Worm (Caenorhabditis elegans) whole organism, late embryonic: ENCODE results near the gene oac-22.

Source experiments
- C38D4.7 ChIP-seq: fragments of 200-800 bp; sonication (Bioruptor generic); optimal IDR thresholded peaks from 2 replicates; lab custom pipeline; 2018; ENCODE audit warnings: mild to moderate bottlenecking, missing genetic modification characterization, moderate library complexity, missing compliant biosample characterization
- K02D7.2 ChIP-seq: sonication (generic microtip); optimal IDR thresholded peaks from 2 replicates; lab custom pipeline; 2017; ENCODE audit warnings: mild to moderate bottlenecking, missing genetic modification characterization, missing compliant biosample characterization
- ahr-1 ChIP-seq: sonication (generic microtip); optimal IDR thresholded peaks from 2 replicates; lab custom pipeline; 2016; ENCODE audit warnings: missing genetic modification characterization, missing compliant biosample characterization
- ama-1 ChIP-seq: fragments of 150-350 bp; optimal IDR thresholded peaks from 2 replicates; lab custom pipeline; 2014
- ceh-14 ChIP-seq: sonication (generic microtip); optimal IDR thresholded peaks from 2 replicates; lab custom pipeline; 2016; ENCODE audit warnings: missing genotype, missing genetic modification characterization, missing compliant biosample characterization
- ceh-18 ChIP-seq: sonication (generic microtip); optimal IDR thresholded peaks from 2 replicates; lab custom pipeline; 2016; ENCODE audit warnings: missing genetic modification characterization, missing compliant biosample characterization
- ceh-22 ChIP-seq: sonication (generic microtip); optimal IDR thresholded peaks from 2 replicates; lab custom pipeline; 2017; ENCODE audit warnings: missing biosample characterization, missing genetic modification characterization
- ceh-30 ChIP-seq: fragments of 150-350 bp; optimal IDR thresholded peaks from 2 replicates; lab custom pipeline; 2014; ENCODE audit warnings: missing biosample characterization, missing genetic modification characterization
- ceh-31 ChIP-seq: sonication (generic microtip); optimal IDR thresholded peaks from 2 replicates; lab custom pipeline; 2016; ENCODE audit warnings: missing genetic modification characterization, missing compliant biosample characterization
- ceh-34 ChIP-seq: sonication (generic microtip); optimal IDR thresholded peaks from 2 replicates; lab custom pipeline; 2016; ENCODE audit warnings: mild to moderate bottlenecking, missing genetic modification characterization, missing compliant biosample characterization
- ceh-48 ChIP-seq: sonication (generic microtip); optimal IDR thresholded peaks from 2 replicates; lab custom pipeline; 2016; ENCODE audit warnings: missing genetic modification characterization, inconsistent platforms, missing compliant biosample characterization
- ceh-9 ChIP-seq: sonication (generic microtip); optimal IDR thresholded peaks from 2 replicates; lab custom pipeline; 2016; ENCODE audit warnings: mild to moderate bottlenecking, missing genetic modification characterization, inconsistent platforms, missing compliant biosample characterization
- elt-4 ChIP-seq: sonication (generic microtip); optimal IDR thresholded peaks from 2 replicates; lab custom pipeline; 2016; ENCODE audit warnings: missing genetic modification characterization, missing compliant biosample characterization
- ets-4 ChIP-seq: sonication (generic microtip); optimal IDR thresholded peaks from 2 replicates; lab custom pipeline; 2016; ENCODE audit warnings: missing genetic modification characterization, missing compliant biosample characterization
- eyg-1 ChIP-seq: sonication (generic microtip); optimal IDR thresholded peaks from 2 replicates; lab custom pipeline; 2016; ENCODE audit warnings: missing genotype, missing genetic modification characterization, missing compliant biosample characterization
- fax-1 ChIP-seq: sonication (generic microtip); optimal IDR thresholded peaks from 2 replicates; lab custom pipeline; 2016; ENCODE audit warnings: missing genotype, missing genetic modification characterization, missing compliant biosample characterization
- fkh-6 ChIP-seq: sonication (generic microtip); optimal IDR thresholded peaks from 2 replicates; lab custom pipeline; 2016; ENCODE audit warnings: missing genetic modification characterization, missing compliant biosample characterization
- gmeb-2 ChIP-seq: sonication (generic microtip); optimal IDR thresholded peaks from 2 replicates; lab custom pipeline; 2016; ENCODE audit warnings: missing genetic modification characterization, inconsistent platforms, missing compliant biosample characterization
- hlh-13 ChIP-seq: fragments of 200-800 bp; sonication (Bioruptor generic); optimal IDR thresholded peaks from 2 replicates; lab custom pipeline; 2018; ENCODE audit warnings: mild to moderate bottlenecking, missing genetic modification characterization, missing compliant biosample characterization
- hlh-6 ChIP-seq: sonication (generic microtip); optimal IDR thresholded peaks from 2 replicates; lab custom pipeline; 2016; ENCODE audit warnings: missing genotype, missing genetic modification characterization, missing compliant biosample characterization
- hlh-8 ChIP-seq: sonication (generic microtip); optimal IDR thresholded peaks from 2 replicates; lab custom pipeline; 2016; ENCODE audit warnings: missing genotype, missing genetic modification characterization, missing compliant biosample characterization
- madf-2 ChIP-seq: sonication (generic microtip); optimal IDR thresholded peaks from 2 replicates; lab custom pipeline; 2017; ENCODE audit warnings: missing genetic modification characterization, missing compliant biosample characterization
- mec-3 ChIP-seq: sonication (generic microtip); optimal IDR thresholded peaks from 2 replicates; lab custom pipeline; 2016; ENCODE audit warnings: borderline replicate concordance, missing genetic modification characterization, missing compliant biosample characterization
- nhr-11 ChIP-seq: fragments of 150-350 bp; optimal IDR thresholded peaks from 2 replicates; lab custom pipeline; 2014; ENCODE audit warnings: missing biosample characterization, missing genetic modification characterization
- pqm-1 ChIP-seq: sonication (generic microtip); optimal IDR thresholded peaks from 2 replicates; lab custom pipeline; 2016; ENCODE audit warnings: missing genetic modification characterization, missing compliant biosample characterization
- rnt-1 ChIP-seq: sonication (generic microtip); optimal IDR thresholded peaks from 2 replicates; lab custom pipeline; 2016; ENCODE audit warnings: missing genetic modification characterization, missing compliant biosample characterization
- sdc-2 ChIP-seq: sonication (generic microtip); optimal IDR thresholded peaks from 2 replicates; lab custom pipeline; 2016; ENCODE audit warnings: missing genotype, missing genetic modification characterization, missing compliant biosample characterization
- sox-4 ChIP-seq: sonication (generic microtip); optimal IDR thresholded peaks from 2 replicates; lab custom pipeline; 2017; ENCODE audit warnings: mild to moderate bottlenecking, missing genetic modification characterization, inconsistent platforms, missing compliant biosample characterization
- tbx-2 ChIP-seq: sonication (generic microtip); optimal IDR thresholded peaks from 2 replicates; lab custom pipeline; 2016; ENCODE audit warnings: missing genetic modification characterization, missing compliant biosample characterization
- tbx-7 ChIP-seq: sonication (generic microtip); optimal IDR thresholded peaks from 2 replicates; lab custom pipeline; 2016; ENCODE audit warnings: missing genotype, missing genetic modification characterization, missing compliant biosample characterization
- ttx-3 ChIP-seq: sonication (generic microtip); optimal IDR thresholded peaks from 2 replicates; lab custom pipeline; 2016; ENCODE audit warnings: missing genetic modification reagents, missing genetic modification characterization, missing compliant biosample characterization
- unc-42 ChIP-seq: sonication (generic microtip); optimal IDR thresholded peaks from 2 replicates; lab custom pipeline; 2016; ENCODE audit warnings: missing genotype, missing genetic modification characterization, missing compliant biosample characterization
- unc-55 ChIP-seq: sonication (generic microtip); optimal IDR thresholded peaks from 2 replicates; lab custom pipeline; 2017; ENCODE audit warnings: missing biosample characterization, missing genetic modification reagents, missing genetic modification characterization

The oac-22 gene

DNA sequence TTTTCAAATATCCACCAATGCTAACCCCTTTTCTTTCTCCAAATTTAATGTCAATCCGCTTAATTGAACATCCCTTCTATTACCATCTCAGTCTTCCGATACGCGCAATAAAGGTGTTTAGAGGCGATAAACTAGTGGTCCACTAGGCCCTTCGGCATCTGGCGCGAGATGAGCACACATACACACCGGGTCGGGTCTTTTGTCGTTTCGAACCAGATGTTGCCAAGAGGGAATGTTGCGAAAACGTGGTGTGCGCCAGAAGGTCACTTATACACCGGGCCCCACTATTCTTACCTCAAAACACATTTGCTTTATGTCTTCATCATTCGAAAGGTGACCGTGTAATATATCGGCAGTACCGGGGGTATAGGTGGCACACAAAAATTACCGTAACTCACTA is 41.5 kb upstream of the oac-22 start:
- TF ChIP-seq ama-1 (no peak), sox-4 (no peak), ahr-1 (tag; lab: Kevin White, UChicago) (no peak), hlh-8 (tag; lab: Kevin White, UChicago) (peak; percentile 81), ttx-3 (no peak)

DNA sequence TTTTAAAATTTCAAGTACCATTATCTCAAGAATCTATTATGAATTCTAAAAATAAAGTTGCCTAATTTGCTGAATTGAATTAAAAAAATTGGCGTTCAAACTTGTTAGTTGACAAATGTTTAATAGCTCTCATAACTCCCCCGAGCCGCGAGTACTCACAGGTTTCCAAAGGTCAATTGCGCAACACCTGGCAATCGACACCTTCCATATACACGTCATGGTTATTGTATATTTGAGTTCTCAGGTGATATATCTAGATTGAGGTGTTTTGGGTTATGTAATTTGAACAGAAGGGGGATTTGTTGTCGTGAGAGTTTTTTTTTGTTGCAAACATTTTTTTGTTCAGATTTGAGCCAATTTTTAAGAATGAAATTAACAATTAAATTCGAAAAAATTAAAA is 40.9 kb upstream of the oac-22 start:
- TF ChIP-seq fkh-6 (tag; lab: Kevin White, UChicago) = no peak
- TF ChIP-seq ceh-18 (tag; lab: Kevin White, UChicago) = no peak
- TF ChIP-seq ceh-14 = no peak
- no peak for TF ChIP-seq hlh-13 (GFP tag; lab: Kevin White, UChicago)
- no peak for TF ChIP-seq ets-4 (tag; lab: Kevin White, UChicago)
- no peak for TF ChIP-seq tbx-2 (tag; lab: Kevin White, UChicago)
- TF ChIP-seq C38D4.7 (GFP tag; lab: Kevin White, UChicago) = no peak
- TF ChIP-seq hlh-8 (tag; lab: Kevin White, UChicago) = no peak
- TF ChIP-seq, all 69 proteins: peak for 0

DNA sequence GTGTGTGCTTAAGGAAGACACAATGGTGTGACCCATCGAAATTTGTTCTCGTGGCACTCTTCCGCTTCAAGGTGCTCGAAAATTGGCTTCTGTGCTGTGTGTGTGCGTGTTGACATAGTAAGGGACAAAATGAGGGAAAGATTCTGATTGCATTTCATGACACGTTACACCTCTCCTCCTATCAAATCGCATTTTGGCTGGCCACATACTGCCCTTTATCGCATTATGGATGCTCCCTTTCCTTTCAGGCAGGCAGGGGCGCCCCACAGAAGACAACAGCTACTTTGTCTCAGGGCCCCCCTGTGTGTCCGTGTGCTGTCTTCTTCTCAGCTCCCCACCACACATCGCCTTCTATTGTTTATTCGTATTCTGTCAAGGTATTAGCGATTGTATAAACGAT is 38.0 kb upstream of the oac-22 start:
- TF ChIP-seq unc-42 (tag; lab: Kevin White, UChicago) (peak; percentile 91), ceh-34 (tag; lab: Kevin White, UChicago) (peak; percentile 1), elt-4 (peak; percentile 12), ceh-9 (tag; lab: Kevin White, UChicago) (no peak), fax-1 (tag; lab: Kevin White, UChicago) (no peak)
- TF ChIP-seq, all 69 proteins: peak for 3

DNA sequence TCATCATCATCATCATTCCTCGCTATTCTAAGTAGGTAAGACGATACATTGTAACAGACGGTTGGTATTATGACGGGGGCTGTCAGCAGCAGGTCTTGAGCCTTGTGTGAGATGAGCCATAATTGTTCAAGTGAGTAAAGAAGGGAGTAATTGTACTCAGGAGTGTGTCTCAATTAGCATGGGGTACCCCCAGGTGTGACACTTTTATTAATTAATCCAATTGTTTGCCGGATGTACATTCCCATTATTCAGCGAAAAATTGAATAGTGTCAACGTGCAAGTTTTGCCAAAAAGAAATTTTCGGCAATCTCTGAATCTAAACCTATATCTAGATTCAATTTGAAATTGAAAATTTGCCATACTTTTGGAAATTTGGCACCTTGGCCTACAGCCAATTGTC is 36.5 kb upstream of the oac-22 start:
- no peak for TF ChIP-seq mec-3 (tag; lab: Kevin White, UChicago)

DNA sequence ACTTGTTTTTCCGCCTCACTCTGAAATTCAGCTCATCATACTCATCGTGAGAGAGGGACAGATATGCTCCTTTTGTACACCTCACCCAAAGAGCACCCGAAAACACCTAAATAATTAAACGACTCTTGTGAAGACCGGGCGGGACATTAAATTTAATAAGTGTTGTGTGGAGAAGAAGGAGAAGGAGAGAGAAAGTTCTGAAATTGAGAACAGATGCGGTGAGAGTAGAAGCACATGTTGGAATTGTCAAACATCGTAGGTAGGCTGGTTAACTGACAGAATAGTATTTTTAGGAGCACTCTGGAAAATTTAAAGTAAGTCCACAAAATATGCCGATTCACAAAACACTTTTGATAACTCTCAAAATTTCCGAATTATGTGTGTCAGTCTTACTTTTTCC is 31.9 kb upstream of the oac-22 start:
- no peak for TF ChIP-seq eyg-1
- TF ChIP-seq tbx-7 (tag; lab: Kevin White, UChicago) = no peak
- TF ChIP-seq C38D4.7 (GFP tag; lab: Kevin White, UChicago) = no peak
- TF ChIP-seq ceh-22 (tag; lab: Kevin White, UChicago) = no peak
- no peak for TF ChIP-seq nhr-11 (tag; lab: Kevin White, UChicago)
- TF ChIP-seq sdc-2 (tag; lab: Kevin White, UChicago) = no peak
- TF ChIP-seq unc-42 (tag; lab: Kevin White, UChicago) = no peak
- no peak for TF ChIP-seq ceh-31 (tag; lab: Kevin White, UChicago)
- no peak for TF ChIP-seq hlh-8 (tag; lab: Kevin White, UChicago)
- no peak for TF ChIP-seq ceh-48
- no peak for TF ChIP-seq ceh-30 (tag; lab: Kevin White, UChicago)
- TF ChIP-seq pqm-1 (tag; lab: Kevin White, UChicago) = no peak
- no peak for TF ChIP-seq madf-2 (tag; lab: Kevin White, UChicago)
- no peak for TF ChIP-seq gmeb-2 (tag; lab: Kevin White, UChicago)
- TF ChIP-seq K02D7.2 (tag; lab: Kevin White, UChicago) = no peak

DNA sequence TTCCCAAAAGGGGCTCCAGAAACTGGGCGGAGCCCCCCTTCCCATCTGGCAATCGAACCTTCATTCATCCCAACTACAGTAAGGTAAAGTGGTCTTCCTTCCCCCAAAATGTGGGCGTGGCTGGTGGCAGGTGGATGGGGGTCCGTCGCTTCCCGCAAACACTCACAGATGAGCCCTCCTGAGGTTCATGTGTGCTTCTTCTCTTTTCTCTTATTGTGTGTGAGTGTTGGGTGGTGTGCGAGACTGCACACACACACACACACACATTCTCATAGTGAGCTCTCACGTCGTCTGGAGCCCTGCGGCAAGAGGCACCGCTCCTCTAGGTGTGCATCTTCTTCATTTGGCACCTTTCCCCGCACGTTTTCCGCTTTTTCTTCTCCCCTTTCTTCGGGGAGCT is 30.9 kb upstream of the oac-22 start:
- TF ChIP-seq hlh-8 (tag; lab: Kevin White, UChicago) = peak; percentile 21
- no peak for TF ChIP-seq fkh-6 (tag; lab: Kevin White, UChicago)
- no peak for TF ChIP-seq unc-55 (GFP tag; lab: Kevin White, UChicago)
- TF ChIP-seq rnt-1 (tag; lab: Kevin White, UChicago) = peak; percentile 16
- TF ChIP-seq hlh-6 (tag; lab: Kevin White, UChicago) = peak; percentile 22
- TF ChIP-seq tbx-2 (tag; lab: Kevin White, UChicago) = peak; percentile 38
- TF ChIP-seq ceh-31 (tag; lab: Kevin White, UChicago) = peak; percentile 33
- peak; percentile 1 for TF ChIP-seq sox-4
- no peak for TF ChIP-seq eyg-1
